Worm (Caenorhabditis elegans) whole organism, late embryonic: Measurements from ENCODE around the gene flp-3.

Experiments
- C08G9.2 ChIP-seq: sonication (generic microtip); optimal IDR thresholded peaks from 2 replicates; lab custom pipeline; 2016; ENCODE audit warnings: mild to moderate bottlenecking, missing genetic modification characterization, moderate library complexity, missing compliant biosample characterization
- K02D7.2 ChIP-seq: sonication (generic microtip); optimal IDR thresholded peaks from 2 replicates; lab custom pipeline; 2017; ENCODE audit warnings: mild to moderate bottlenecking, missing genetic modification characterization, missing compliant biosample characterization
- K09A11.1 ChIP-seq: sonication (generic microtip); optimal IDR thresholded peaks from 2 replicates; lab custom pipeline; 2017; ENCODE audit warnings: antibody characterized with exemption, mild to moderate bottlenecking, missing genetic modification characterization, missing compliant biosample characterization; ENCODE audit not compliant: insufficient read depth
- Y22D7AL.16 ChIP-seq: sonication (generic microtip); optimal IDR thresholded peaks from 2 replicates; lab custom pipeline; 2016; ENCODE audit warnings: missing genetic modification characterization, missing compliant biosample characterization
- ahr-1 ChIP-seq: sonication (generic microtip); optimal IDR thresholded peaks from 2 replicates; lab custom pipeline; 2016; ENCODE audit warnings: missing genetic modification characterization, missing compliant biosample characterization
- ceh-19 ChIP-seq: fragments of 200-800 bp; sonication (Bioruptor generic); optimal IDR thresholded peaks from 2 replicates; lab custom pipeline; 2018; ENCODE audit warnings: mild to moderate bottlenecking, missing genetic modification characterization, missing compliant biosample characterization
- ceh-22 ChIP-seq: sonication (generic microtip); optimal IDR thresholded peaks from 2 replicates; lab custom pipeline; 2017; ENCODE audit warnings: missing biosample characterization, missing genetic modification characterization
- ceh-24 ChIP-seq: sonication (generic microtip); optimal IDR thresholded peaks from 2 replicates; lab custom pipeline; 2016; ENCODE audit warnings: mild to moderate bottlenecking, missing genetic modification characterization, missing compliant biosample characterization
- ceh-30 ChIP-seq: fragments of 150-350 bp; optimal IDR thresholded peaks from 2 replicates; lab custom pipeline; 2014; ENCODE audit warnings: missing biosample characterization, missing genetic modification characterization
- ceh-45 ChIP-seq: fragments of 200-800 bp; sonication (Bioruptor generic); IDR thresholded peaks from 2 replicates; pipeline ENCODE4 v1.3.6; 2022; ENCODE audit warnings: missing genetic modification reagents, missing genetic modification characterization, missing compliant biosample characterization
- ceh-6 ChIP-seq: fragments of 200-800 bp; sonication (Bioruptor generic); optimal IDR thresholded peaks from 2 replicates; lab custom pipeline; 2018; ENCODE audit warnings: mild to moderate bottlenecking, missing genetic modification characterization, missing compliant biosample characterization
- ceh-9 ChIP-seq: sonication (generic microtip); optimal IDR thresholded peaks from 2 replicates; lab custom pipeline; 2016; ENCODE audit warnings: mild to moderate bottlenecking, missing genetic modification characterization, inconsistent platforms, missing compliant biosample characterization
- elt-2 ChIP-seq: sonication (generic microtip); optimal IDR thresholded peaks from 2 replicates; lab custom pipeline; 2016; ENCODE audit warnings: missing genetic modification reagents, missing genetic modification characterization, missing compliant biosample characterization
- eyg-1 ChIP-seq: sonication (generic microtip); optimal IDR thresholded peaks from 2 replicates; lab custom pipeline; 2016; ENCODE audit warnings: missing genotype, missing genetic modification characterization, missing compliant biosample characterization
- fax-1 ChIP-seq: sonication (generic microtip); optimal IDR thresholded peaks from 2 replicates; lab custom pipeline; 2016; ENCODE audit warnings: missing genotype, missing genetic modification characterization, missing compliant biosample characterization
- fkh-10 ChIP-seq: fragments of 150-350 bp; optimal IDR thresholded peaks from 2 replicates; lab custom pipeline; 2014; ENCODE audit warnings: missing biosample characterization, missing genetic modification reagents, missing genetic modification characterization
- gmeb-2 ChIP-seq: sonication (generic microtip); optimal IDR thresholded peaks from 2 replicates; lab custom pipeline; 2016; ENCODE audit warnings: missing genetic modification characterization, inconsistent platforms, missing compliant biosample characterization
- hlh-13 ChIP-seq: fragments of 200-800 bp; sonication (Bioruptor generic); optimal IDR thresholded peaks from 2 replicates; lab custom pipeline; 2018; ENCODE audit warnings: mild to moderate bottlenecking, missing genetic modification characterization, missing compliant biosample characterization
- hlh-30 ChIP-seq: sonication (generic microtip); optimal IDR thresholded peaks from 2 replicates; lab custom pipeline; 2017; ENCODE audit warnings: antibody characterized with exemption, missing genetic modification characterization, missing compliant biosample characterization; ENCODE audit not compliant: insufficient read depth
- hlh-8 ChIP-seq: sonication (generic microtip); optimal IDR thresholded peaks from 2 replicates; lab custom pipeline; 2016; ENCODE audit warnings: missing genotype, missing genetic modification characterization, missing compliant biosample characterization
- nfya-1 ChIP-seq: sonication (generic microtip); optimal IDR thresholded peaks from 2 replicates; lab custom pipeline; 2017; ENCODE audit warnings: missing genetic modification characterization, mild to moderate bottlenecking, missing compliant biosample characterization, antibody characterized with exemption, moderate library complexity
- pag-3 ChIP-seq: sonication (generic microtip); optimal IDR thresholded peaks from 2 replicates; lab custom pipeline; 2016; ENCODE audit warnings: missing compliant biosample characterization, missing genetic modification characterization, borderline replicate concordance
- pat-9 ChIP-seq: fragments of 200-800 bp; sonication (Bioruptor generic); optimal IDR thresholded peaks from 2 replicates; lab custom pipeline; 2018; ENCODE audit warnings: mild to moderate bottlenecking, missing genetic modification characterization, moderate library complexity, missing compliant biosample characterization
- pax-1 ChIP-seq: fragments of 150-350 bp; optimal IDR thresholded peaks from 2 replicates; lab custom pipeline; 2014; ENCODE audit warnings: missing biosample characterization, missing genetic modification characterization
- pha-4 ChIP-seq: fragments of 150-350 bp; optimal IDR thresholded peaks from 2 replicates; lab custom pipeline; 2018; ENCODE audit warnings: missing biosample characterization, missing genetic modification reagents, missing genetic modification characterization
- pros-1 ChIP-seq: fragments of 150-350 bp; optimal IDR thresholded peaks from 2 replicates; lab custom pipeline; 2014; ENCODE audit warnings: missing biosample characterization, missing genetic modification reagents, missing genetic modification characterization
- rnt-1 ChIP-seq: sonication (generic microtip); optimal IDR thresholded peaks from 2 replicates; lab custom pipeline; 2016; ENCODE audit warnings: missing genetic modification characterization, missing compliant biosample characterization
- sdc-2 ChIP-seq: sonication (generic microtip); optimal IDR thresholded peaks from 2 replicates; lab custom pipeline; 2016; ENCODE audit warnings: missing genotype, missing genetic modification characterization, missing compliant biosample characterization
- syd-9 ChIP-seq: sonication (generic microtip); optimal IDR thresholded peaks from 2 replicates; lab custom pipeline; 2016; ENCODE audit warnings: mild to moderate bottlenecking, missing genetic modification characterization, moderate library complexity, missing compliant biosample characterization
- tbx-7 ChIP-seq: sonication (generic microtip); optimal IDR thresholded peaks from 2 replicates; lab custom pipeline; 2016; ENCODE audit warnings: missing genotype, missing genetic modification characterization, missing compliant biosample characterization
- unc-3 ChIP-seq, 2 experiments: fragments of 200-800 bp in 1 of 2; sonication (Bioruptor generic) in 1 of 2; sonication (generic microtip) in 1 of 2; conservative IDR thresholded peaks in 1 of 2; optimal IDR thresholded peaks in 1 of 2; 2 replicates each; pipeline versions ENCODE4 v1.3.6 to Lab custom; 2016 to 2022; ENCODE audit warnings: missing compliant biosample characterization in 2 of 2, missing genetic modification characterization in 2 of 2, missing genetic modification reagents in 1 of 2
- unc-55 ChIP-seq: sonication (generic microtip); optimal IDR thresholded peaks from 2 replicates; lab custom pipeline; 2017; ENCODE audit warnings: missing biosample characterization, missing genetic modification reagents, missing genetic modification characterization
- zip-5 ChIP-seq: sonication (generic microtip); optimal IDR thresholded peaks from 2 replicates; lab custom pipeline; 2016; ENCODE audit warnings: missing genetic modification characterization, missing compliant biosample characterization

flp-3 gene

DNA sequence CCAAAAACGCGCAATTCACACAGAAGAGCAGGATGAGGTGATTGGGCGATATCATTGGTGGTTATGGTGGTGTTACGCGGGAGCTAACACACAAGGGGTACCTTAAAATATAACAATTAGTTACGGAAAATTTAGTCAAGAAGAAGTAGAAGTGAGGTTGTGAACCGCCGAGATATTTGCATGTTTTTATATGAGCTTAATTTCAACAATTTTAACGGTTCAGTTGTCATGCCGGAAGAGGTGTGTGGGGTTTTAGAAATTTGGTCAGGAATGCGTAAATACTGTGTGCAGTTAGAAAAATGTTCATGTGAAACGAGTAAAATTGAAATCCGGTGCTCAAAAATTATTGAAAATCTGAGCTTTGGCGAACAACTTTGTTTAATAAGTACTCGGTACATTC is at the start of gene flp-3:
Gene flp-3 (minus strand): TSS at position 101 of the 400 bp plus-strand sequence.
- TF ChIP-seq fkh-10 (no peak), ceh-19 (GFP tag; lab: Kevin White, UChicago) (no peak)

ce11 chrX:10141963-10142431 is 49.2 kb upstream of the flp-3 start, which contains the start of gene oac-14:
Gene oac-14 (minus strand): TSS chrX:10142013.
- TF ChIP-seq pax-1 (tag; lab: Kevin White, UChicago), result no peak
- no peak for TF ChIP-seq Y22D7AL.16
- peak; percentile 54 for TF ChIP-seq elt-2 (tag; lab: Kevin White, UChicago)

ce11 chrX:10141264-10141663 is 48.5 kb upstream of the flp-3 start:
- no peak for TF ChIP-seq ceh-24 (tag; lab: Kevin White, UChicago)
- TF ChIP-seq K09A11.1 (tag; lab: Kevin White, UChicago), result no peak
- no peak for TF ChIP-seq ceh-6
- TF ChIP-seq ahr-1, result no peak
- no peak for TF ChIP-seq unc-55 (GFP tag; lab: Kevin White, UChicago)
- no peak for TF ChIP-seq tbx-7 (tag; lab: Kevin White, UChicago)
- TF ChIP-seq zip-5 (tag; lab: Kevin White, UChicago), result no peak
- no peak for TF ChIP-seq pat-9 (tag; lab: Kevin White, UChicago)
- TF ChIP-seq hlh-13 (GFP tag; lab: Kevin White, UChicago), result no peak
- TF ChIP-seq fax-1 (tag; lab: Kevin White, UChicago), result no peak
- no peak for TF ChIP-seq ceh-30 (tag; lab: Kevin White, UChicago)
- no peak for TF ChIP-seq C08G9.2 (tag; lab: Kevin White, UChicago)
- TF ChIP-seq elt-2 (tag; lab: Kevin White, UChicago), result no peak
- no peak for TF ChIP-seq ceh-45
- no peak for TF ChIP-seq sdc-2 (tag; lab: Kevin White, UChicago)
- TF ChIP-seq ceh-19 (GFP tag; lab: Kevin White, UChicago), result no peak
- TF ChIP-seq ceh-22, result no peak
- TF ChIP-seq pax-1 (tag; lab: Kevin White, UChicago), result no peak

ce11 chrX:10138494-10138893 is 45.7 kb upstream of the flp-3 start, which contains the start of gene moc-1:
Gene moc-1 (minus strand): TSS chrX:10138620.
- TF ChIP-seq zip-5 (tag; lab: Kevin White, UChicago) (no peak), ceh-9 (no peak), pag-3 (tag; lab: Kevin White, UChicago) (no peak), fax-1 (tag; lab: Kevin White, UChicago) (no peak), rnt-1 (tag; lab: Kevin White, UChicago) (no peak), eyg-1 (tag; lab: Kevin White, UChicago) (no peak), pros-1 (tag; lab: Kevin White, UChicago) (no peak), unc-3 (GFP tag; conservative IDR thresholded peaks at IDR 0.05; lab: Robert Waterston, UW) (no peak), unc-3 (tag; optimal IDR thresholded peaks at IDR 0.05; lab: Kevin White, UChicago) (no peak), hlh-8 (tag; lab: Kevin White, UChicago) (no peak), ceh-22 (no peak)

ce11 chrX:10133082-10133481 is 40.3 kb upstream of the flp-3 start, which contains the start of gene unc-58:
Gene unc-58 (minus strand): TSS chrX:10133182.
- TF ChIP-seq eyg-1 (tag; lab: Kevin White, UChicago) (no peak), pha-4 (tag; lab: Kevin White, UChicago) (no peak), K02D7.2 (tag; lab: Kevin White, UChicago) (no peak), gmeb-2 (tag; lab: Kevin White, UChicago) (no peak), hlh-30 (tag; lab: Kevin White, UChicago) (no peak), syd-9 (tag; lab: Kevin White, UChicago) (no peak), nfya-1 (no peak)
